Fruit fly (Drosophila melanogaster): ENCODE data around the gene spri.

spri gene

DNA sequence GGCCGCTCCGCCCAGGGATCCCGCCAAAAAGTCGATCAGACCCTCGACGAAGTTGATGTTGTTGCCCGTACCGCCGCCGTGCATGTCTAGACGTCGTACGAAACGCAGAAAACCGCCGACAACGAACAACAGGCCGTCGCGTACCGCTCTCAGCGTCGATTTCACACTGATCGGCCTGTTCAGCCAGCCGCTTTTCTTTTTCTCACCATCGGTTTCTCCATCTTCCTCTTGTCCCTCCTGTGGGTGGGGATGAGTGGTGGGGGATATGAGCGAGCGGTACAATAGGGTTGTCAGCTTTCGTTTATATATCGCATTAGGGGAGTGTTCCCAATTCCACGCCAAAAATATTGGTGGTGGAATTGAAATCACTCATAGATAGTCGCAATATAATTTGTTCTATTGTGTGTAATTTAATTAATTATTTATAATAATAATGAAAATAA, 16.3 kb upstream of the spri start (continued):
- TF ChIP-seq Nf-YB (GFP tag; optimal IDR thresholded peaks at IDR 0.05) (no peak), Opbp (GFP tag; IDR thresholded peaks at IDR 0.05; ENCODE audit: partially characterized antibody) (0 out of 3 replicates have a peak, but pooled peaks have one; percentile 8), CG12299 (tag; optimal IDR thresholded peaks at IDR 0.05) (no peak), CG18262 (tag; optimal IDR thresholded peaks at IDR 0.05) (peak; percentile 41), Side (GFP tag; optimal IDR thresholded peaks at IDR 0.05) (no peak), Lpt (GFP tag; optimal IDR thresholded peaks at IDR 0.05) (no peak), salm (tag; optimal IDR thresholded peaks at IDR 0.05) (no peak), lab (GFP tag; optimal IDR thresholded peaks at IDR 0.05) (no peak), kah (GFP tag; optimal IDR thresholded peaks at IDR 0.05) (no peak), mam (GFP tag; optimal IDR thresholded peaks at IDR 0.05) (peak; percentile 26), gt (GFP tag; IDR thresholded peaks at IDR 0.05) (no peak), CG11504 (tag; optimal IDR thresholded peaks at IDR 0.05) (peak; percentile 48), pum (GFP tag; optimal IDR thresholded peaks at IDR 0.05) (no peak), CG1792 (GFP tag; optimal IDR thresholded peaks at IDR 0.05) (no peak), jigr1 (GFP tag; IDR thresholded peaks at IDR 0.05) (no peak), Ssrp (tag; optimal IDR thresholded peaks at IDR 0.05) (peak; percentile 37), ap (GFP tag; IDR thresholded peaks at IDR 0.05) (no peak), CG8089 (GFP tag; optimal IDR thresholded peaks at IDR 0.05) (no peak), Hmr (GFP tag; optimal IDR thresholded peaks at IDR 0.05) (peak; percentile 18), cato (GFP tag; optimal IDR thresholded peaks at IDR 0.05; ENCODE audit: borderline replicate concordance) (peak; percentile 34), CG30020 (tag; optimal IDR thresholded peaks at IDR 0.05) (no peak), CG1602 (GFP tag; optimal IDR thresholded peaks at IDR 0.05) (peak; percentile 59), Antp (GFP tag; optimal IDR thresholded peaks at IDR 0.05) (peak; percentile 6), CG10366 (GFP tag; IDR thresholded peaks at IDR 0.05) (peak; percentile 21; the same call in 1 of the 2 replicates), bigmax (GFP tag; optimal IDR thresholded peaks at IDR 0.05) (no peak), CG1233 (GFP tag; optimal IDR thresholded peaks at IDR 0.05) (no peak), chm (GFP tag; IDR thresholded peaks at IDR 0.05) (no peak), ato (GFP tag; IDR thresholded peaks at IDR 0.05; ENCODE audit: partially characterized antibody) (no peak), CG17361 (GFP tag; IDR thresholded peaks at IDR 0.05) (peak; percentile 68), repo (GFP tag; optimal IDR thresholded peaks at IDR 0.05) (no peak), CG12219 (GFP tag; optimal IDR thresholded peaks at IDR 0.05) (no peak), CG13424 (tag; optimal IDR thresholded peaks at IDR 0.05) (peak; percentile 39), CG14050 (GFP tag; IDR thresholded peaks at IDR 0.05) (no peak), CG9437 (GFP tag; optimal IDR thresholded peaks at IDR 0.05) (peak; percentile 38), CG4360 (GFP tag; IDR thresholded peaks at IDR 0.05) (0 out of 2 replicates have a peak, but pooled peaks have one; percentile 39), emc (GFP tag; optimal IDR thresholded peaks at IDR 0.05) (no peak), otp (GFP tag; IDR thresholded peaks at IDR 0.05) (no peak), CG10321 (GFP tag; IDR thresholded peaks at IDR 0.05) (no peak), sr (GFP tag; IDR thresholded peaks at IDR 0.05) (no peak), CG6654 (GFP tag; optimal IDR thresholded peaks at IDR 0.05) (no peak), CG6791 (GFP tag; IDR thresholded peaks at IDR 0.05; ENCODE audit: partially characterized antibody) (peak; percentile 12), CG7786 (GFP tag; optimal IDR thresholded peaks at IDR 0.05) (no peak), CG4617 (GFP tag; optimal IDR thresholded peaks at IDR 0.05; ENCODE audit: borderline replicate concordance) (no peak), CG12071 (GFP tag; optimal IDR thresholded peaks at IDR 0.05) (no peak), CG10274 (GFP tag; optimal IDR thresholded peaks at IDR 0.05) (no peak), unc-4 (GFP tag; IDR thresholded peaks at IDR 0.05; ENCODE audit: partially characterized antibody) (no peak), CG7928 (GFP tag; optimal IDR thresholded peaks at IDR 0.05) (no peak), ftz-f1 (GFP tag; optimal IDR thresholded peaks at IDR 0.05) (peak; percentile 35), Gsc (GFP tag; IDR thresholded peaks at IDR 0.05) (no peak), Asciz (GFP tag; optimal IDR thresholded peaks at IDR 0.05) (no peak), CG10431 (GFP tag; optimal IDR thresholded peaks at IDR 0.05) (peak; percentile 2)

Data from whole organism, embryonic.